Fruit fly (Drosophila melanogaster): ENCODE results near the gene Ge-1.

Ge-1 gene

dm6 chr2L:11068441-11068840 is 32.2 kb downstream of the Ge-1 start (continued):
- TF ChIP-seq CG3919 (GFP tag; optimal IDR thresholded peaks at IDR 0.05): no peak
- TF ChIP-seq fd59A (GFP tag; optimal IDR thresholded peaks at IDR 0.05): peak; percentile 22
- no peak for TF ChIP-seq CG6854 (GFP tag; optimal IDR thresholded peaks at IDR 0.05)
- no peak for TF ChIP-seq OdsH (GFP tag; optimal IDR thresholded peaks at IDR 0.05)
- TF ChIP-seq Met (GFP tag; optimal IDR thresholded peaks at IDR 0.05): no peak
- TF ChIP-seq Sox102F (GFP tag; optimal IDR thresholded peaks at IDR 0.05): no peak
- no peak for TF ChIP-seq pdm3 (GFP tag; optimal IDR thresholded peaks at IDR 0.05)
- TF ChIP-seq Sox15 (GFP tag; optimal IDR thresholded peaks at IDR 0.05): no peak
- TF ChIP-seq Hr39 (GFP tag; optimal IDR thresholded peaks at IDR 0.05): no peak
- no peak for TF ChIP-seq CG6792 (GFP tag; optimal IDR thresholded peaks at IDR 0.05)
- TF ChIP-seq svp (GFP tag): peak; percentile 52
- TF ChIP-seq CG10669 (GFP tag; optimal IDR thresholded peaks at IDR 0.05): peak; percentile 26
- TF ChIP-seq cyc (GFP tag; optimal IDR thresholded peaks at IDR 0.05): no peak
- 0 out of 3 replicates have a peak, but pooled peaks have one; percentile 10 for TF ChIP-seq CG6163 (GFP tag; IDR thresholded peaks at IDR 0.05)
- no peak for TF ChIP-seq dac (GFP tag; optimal IDR thresholded peaks at IDR 0.05)
- no peak for TF ChIP-seq fd85E (GFP tag; optimal IDR thresholded peaks at IDR 0.05)
- no peak for TF ChIP-seq Gug (GFP tag; IDR thresholded peaks at IDR 0.05)
- TF ChIP-seq dsx (GFP tag; optimal IDR thresholded peaks at IDR 0.05; ENCODE audit: poor library complexity, severe bottlenecking): peak; percentile 82

- peak; percentile 12 for TF ChIP-seq lz (GFP tag; optimal IDR thresholded peaks at IDR 0.05)
- peak; percentile 0 for TF ChIP-seq topi (GFP tag; optimal IDR thresholded peaks at IDR 0.05)
- TF ChIP-seq CG11762 (GFP tag; optimal IDR thresholded peaks at IDR 0.05; ENCODE audit: insufficient read depth): no peak
- no peak for TF ChIP-seq Ets96B (tag; optimal IDR thresholded peaks at IDR 0.05)
- peak; percentile 42 for TF ChIP-seq Met (GFP tag; optimal IDR thresholded peaks at IDR 0.05)
- peak; percentile 31 for TF ChIP-seq Sox14 (GFP tag; optimal IDR thresholded peaks at IDR 0.05)
- peak; percentile 0 for TF ChIP-seq Smox (GFP tag; optimal IDR thresholded peaks at IDR 0.05)
- peak; percentile 17 for TF ChIP-seq Eip78C (GFP tag)
- peak; percentile 20 for TF ChIP-seq esn (GFP tag; optimal IDR thresholded peaks at IDR 0.05)
Observed at dm6 chr2L:11067970-11068369, 32.7 kb downstream of the Ge-1 start.

dm6 chr2L:11066887-11067459 is 33.7 kb downstream of the Ge-1 start, which contains the start of gene Samuel:
Samuel (minus strand) TSS chr2L:11066998.
- TF ChIP-seq fd59A (GFP tag; optimal IDR thresholded peaks at IDR 0.05) (peak; percentile 17), topi (GFP tag; optimal IDR thresholded peaks at IDR 0.05) (peak; percentile 55), CG7368 (GFP tag; optimal IDR thresholded peaks at IDR 0.05) (peak; percentile 28), Hr38 (GFP tag; optimal IDR thresholded peaks at IDR 0.05) (no peak), CG8119 (GFP tag; IDR thresholded peaks at IDR 0.05) (peak; percentile 68; the same call in 2 of the 3 replicates), Eip78C (GFP tag) (peak; percentile 78), eg (GFP tag; IDR thresholded peaks at IDR 0.05) (peak; percentile 73; the same call in 1 of the 3 replicates), CG6163 (GFP tag; IDR thresholded peaks at IDR 0.05) (peak; percentile 72), Gug (GFP tag; IDR thresholded peaks at IDR 0.05) (no peak), Ets21C (GFP tag; optimal IDR thresholded peaks at IDR 0.05) (peak; percentile 26), fkh (GFP tag; optimal IDR thresholded peaks at IDR 0.05) (peak; percentile 16), achi (GFP tag; optimal IDR thresholded peaks at IDR 0.05) (peak; percentile 23), dac (GFP tag; optimal IDR thresholded peaks at IDR 0.05) (no peak), CG16779 (tag; optimal IDR thresholded peaks at IDR 0.05) (peak; percentile 68), acj6 (GFP tag; optimal IDR thresholded peaks at IDR 0.05) (peak; percentile 11), spab (GFP tag; optimal IDR thresholded peaks at IDR 0.05) (peak; percentile 34), Eip93F (GFP tag; optimal IDR thresholded peaks at IDR 0.05) (no peak), CG4318 (GFP tag; optimal IDR thresholded peaks at IDR 0.05) (peak; percentile 12), cyc (GFP tag; optimal IDR thresholded peaks at IDR 0.05) (no peak), esn (GFP tag; optimal IDR thresholded peaks at IDR 0.05) (peak; percentile 28), Lpt (GFP tag; optimal IDR thresholded peaks at IDR 0.05) (peak; percentile 12), svp (GFP tag) (peak; percentile 86), ss (GFP tag; optimal IDR thresholded peaks at IDR 0.05) (peak; percentile 59 to 67), Smox (GFP tag; optimal IDR thresholded peaks at IDR 0.05) (peak; percentile 17), net (GFP tag; optimal IDR thresholded peaks at IDR 0.05) (peak; percentile 60), fd85E (GFP tag; optimal IDR thresholded peaks at IDR 0.05) (no peak), salr (GFP tag; optimal IDR thresholded peaks at IDR 0.05) (peak; percentile 5 to 44), CG11902 (GFP tag; optimal IDR thresholded peaks at IDR 0.05) (no peak), CG6854 (GFP tag; optimal IDR thresholded peaks at IDR 0.05) (peak; percentile 87), CG10631 (GFP tag; optimal IDR thresholded peaks at IDR 0.05) (peak; percentile 20), CG3032 (tag; optimal IDR thresholded peaks at IDR 0.05) (peak; percentile 29), CG6808 (GFP tag; optimal IDR thresholded peaks at IDR 0.05) (peak; percentile 59), Hr39 (GFP tag; optimal IDR thresholded peaks at IDR 0.05) (peak; percentile 19)

Data from whole organism, prepupa.